Worm (Caenorhabditis elegans) whole organism, L3 larva: ENCODE results near the gene C54F6.18.

Source experiments
- aly-2 ChIP-seq: fragments of 150-350 bp; optimal IDR thresholded peaks from 2 replicates; lab custom pipeline; 2014; ENCODE audit warnings: missing biosample characterization, missing genetic modification characterization
- ama-1 ChIP-seq: fragments of 150-350 bp; optimal IDR thresholded peaks from 2 replicates; lab custom pipeline; 2018
- ceh-28 ChIP-seq: fragments of 150-350 bp; optimal IDR thresholded peaks from 2 replicates; lab custom pipeline; 2014; ENCODE audit warnings: missing biosample characterization, missing genetic modification reagents, missing genetic modification characterization
- daf-12 ChIP-seq: fragments of 150-350 bp; optimal IDR thresholded peaks from 2 replicates; lab custom pipeline; 2014; ENCODE audit warnings: missing biosample characterization, missing genetic modification reagents, missing genetic modification characterization
- lin-39 ChIP-seq: fragments of 150-350 bp; optimal IDR thresholded peaks from 2 replicates; lab custom pipeline; 2018; ENCODE audit warnings: missing biosample characterization, missing genetic modification reagents, missing genetic modification characterization
- mdl-1 ChIP-seq: fragments of 150-350 bp; optimal IDR thresholded peaks from 2 replicates; lab custom pipeline; 2014; ENCODE audit warnings: missing biosample characterization, missing genetic modification characterization
- nhr-28 ChIP-seq: fragments of 150-350 bp; optimal IDR thresholded peaks from 2 replicates; lab custom pipeline; 2014; ENCODE audit warnings: missing biosample characterization, missing genetic modification characterization
- nhr-43 ChIP-seq: sonication (generic microtip); optimal IDR thresholded peaks from 2 replicates; lab custom pipeline; 2016; ENCODE audit warnings: mild to moderate bottlenecking, missing genetic modification characterization, missing compliant biosample characterization; ENCODE audit not compliant: poor library complexity, severe bottlenecking
- ztf-11 ChIP-seq: fragments of 150-350 bp; optimal IDR thresholded peaks from 2 replicates; lab custom pipeline; 2014; ENCODE audit warnings: missing biosample characterization, missing genetic modification characterization

- TF ChIP-seq lin-39 (tag; lab: Kevin White, UChicago) = no peak
- no peak for TF ChIP-seq nhr-28
- no peak for TF ChIP-seq ceh-28 (tag; lab: Kevin White, UChicago)
- no peak for TF ChIP-seq daf-12 (tag; lab: Kevin White, UChicago)
- TF ChIP-seq ztf-11 = no peak
- no peak for TF ChIP-seq nhr-43 (tag; lab: Kevin White, UChicago)
- no peak for TF ChIP-seq ama-1
- no peak for TF ChIP-seq mdl-1 (tag; lab: Kevin White, UChicago)
- TF ChIP-seq aly-2 (tag; lab: Kevin White, UChicago) = no peak
These were observed 30.1 kb downstream of the C54F6.18 start for ce11 chrV:7555875-7556274.
